Worm (Caenorhabditis elegans): ENCODE results near the gene lys-10.

DNA sequence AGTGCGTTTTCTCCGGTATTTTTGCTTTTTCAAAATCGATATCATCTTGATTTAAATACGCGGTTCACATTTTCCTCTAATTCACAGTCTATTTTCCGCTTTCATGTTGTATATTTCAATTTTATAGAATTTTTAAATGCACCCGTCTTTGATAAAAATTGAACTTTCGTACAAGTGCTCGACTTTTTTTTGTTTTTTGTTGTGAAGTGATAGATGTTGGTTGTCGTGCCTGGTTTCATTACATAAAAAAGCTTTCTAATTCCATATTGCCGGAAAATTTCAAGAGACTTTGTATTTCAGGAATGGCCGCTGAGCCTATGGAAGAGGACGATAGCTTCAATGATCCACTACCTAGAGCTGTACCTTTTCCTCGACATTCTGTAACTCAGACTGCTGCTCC lies 30.5 kb downstream of the lys-10 start, which contains the start of gene D2096.12:
- TF ChIP-seq skn-1 (tag; optimal IDR thresholded peaks at IDR 0.05) (no peak), nhr-10 (tag; optimal IDR thresholded peaks at IDR 0.05) (no peak), sem-4 (tag; optimal IDR thresholded peaks at IDR 0.05) (no peak), R02D3.7 (tag; optimal IDR thresholded peaks at IDR 0.05) (no peak), ama-1 (optimal IDR thresholded peaks at IDR 0.05) (no peak), fos-1 (tag; optimal IDR thresholded peaks at IDR 0.05) (no peak), lsy-2 (tag; optimal IDR thresholded peaks at IDR 0.05) (no peak), nhr-77 (tag; optimal IDR thresholded peaks at IDR 0.05) (no peak), nhr-11 (tag; optimal IDR thresholded peaks at IDR 0.05) (no peak)

Data from whole organism, L2 larva.